Worm (Caenorhabditis elegans) whole organism, midembryonic: ENCODE data around the gene lin-36.

ENCODE experiments used
- T22C8.4 ChIP-seq: fragments of 200-800 bp; sonication (Bioruptor generic); IDR thresholded peaks from 2 replicates; pipeline ENCODE4 v1.3.6; 2022; ENCODE audit warnings: missing genetic modification characterization, missing compliant biosample characterization
- cog-1 ChIP-seq: sonication (generic microtip); optimal IDR thresholded peaks from 2 replicates; lab custom pipeline; 2016; ENCODE audit warnings: missing genetic modification characterization, missing compliant biosample characterization
- flt-1 ChIP-seq: fragments of 200-800 bp; sonication (Bioruptor generic); IDR thresholded peaks from 2 replicates; pipeline ENCODE4 v1.3.6; 2022; ENCODE audit warnings: missing genetic modification characterization, missing compliant biosample characterization
- klf-2 ChIP-seq: fragments of 200-800 bp; sonication (Bioruptor generic); conservative IDR thresholded peaks from 2 replicates; pipeline ENCODE4 v1.3.6; 2022; ENCODE audit warnings: missing genetic modification reagents, missing genetic modification characterization, missing compliant biosample characterization
- med-1 ChIP-seq: sonication (generic microtip); optimal IDR thresholded peaks from 2 replicates; lab custom pipeline; 2017; ENCODE audit warnings: missing genetic modification characterization, mild to moderate bottlenecking, missing compliant biosample characterization, antibody characterized with exemption, missing genetic modification reagents; ENCODE audit not compliant: insufficient read depth
- ref-1 ChIP-seq: fragments of 200-800 bp; sonication (Bioruptor generic); conservative IDR thresholded peaks from 2 replicates; pipeline ENCODE4 v1.3.6; 2022; ENCODE audit warnings: missing genetic modification reagents, missing genetic modification characterization, missing compliant biosample characterization
- tab-1 ChIP-seq: fragments of 200-800 bp; sonication (Bioruptor generic); IDR thresholded peaks from 2 replicates; pipeline ENCODE4 v1.3.6; 2022; ENCODE audit warnings: missing genetic modification characterization, missing compliant biosample characterization
- ztf-23 ChIP-seq: fragments of 200-800 bp; sonication (Bioruptor generic); IDR thresholded peaks from 2 replicates; pipeline ENCODE4 v1.3.6; 2022; ENCODE audit warnings: missing genetic modification reagents, missing genetic modification characterization, missing compliant biosample characterization
- ztf-29 ChIP-seq: fragments of 200-800 bp; sonication (Bioruptor generic); IDR thresholded peaks from 2 replicates; pipeline ENCODE4 v1.3.6; 2022; ENCODE audit warnings: missing genetic modification reagents, missing genetic modification characterization, missing compliant biosample characterization

ce11 chrIII:8033534-8033933 is 12.9 kb upstream of the lin-36 start, which contains the start of gene F44B9.10:
- TF ChIP-seq cog-1 (tag; lab: Kevin White, UChicago) (no peak), flt-1 (no peak), ztf-23 (GFP tag; lab: Robert Waterston, UW) (no peak), tab-1 (GFP tag; lab: Robert Waterston, UW) (no peak), ref-1 (GFP tag; lab: Robert Waterston, UW) (no peak), med-1 (GFP tag; lab: Kevin White, UChicago) (no peak), klf-2 (GFP tag; lab: Robert Waterston, UW) (no peak), T22C8.4 (GFP tag; lab: Robert Waterston, UW) (no peak), ztf-29 (GFP tag; lab: Robert Waterston, UW) (no peak)
